Fruit fly (Drosophila melanogaster) whole organism: ENCODE data around the gene Ir85a.
A peak's percentile ranks its signal among the peaks of the same experiment; 100 is the strongest.

ENCODE experiments used
- CG8478 ChIP-seq: fragments of >200 bp; optimal IDR thresholded peaks from 2 replicates; lab custom pipeline; 2018; ENCODE audit warnings: inconsistent platforms
- Dll ChIP-seq: fragments of >200 bp; optimal IDR thresholded peaks from 2 replicates; lab custom pipeline; 2017
- EcR ChIP-seq, 2 experiments: fragments of >200 bp; optimal IDR thresholded peaks; 2 replicates each; lab custom pipeline; 2017; ENCODE audit warnings: missing biosample characterization in 2 of 2, missing genetic modification characterization in 2 of 2, missing genetic modification reagents in 2 of 2
- pan ChIP-seq: fragments of >200 bp; optimal IDR thresholded peaks from 2 replicates; lab custom pipeline; 2017
- psq ChIP-seq: fragments of >200 bp; optimal IDR thresholded peaks from 2 replicates; lab custom pipeline; 2017
- usp ChIP-seq: fragments of >200 bp; optimal IDR thresholded peaks from 2 replicates; lab custom pipeline; 2017; ENCODE audit warnings: missing biosample characterization, missing genetic modification characterization, mixed read lengths

Ir85a gene

DNA sequence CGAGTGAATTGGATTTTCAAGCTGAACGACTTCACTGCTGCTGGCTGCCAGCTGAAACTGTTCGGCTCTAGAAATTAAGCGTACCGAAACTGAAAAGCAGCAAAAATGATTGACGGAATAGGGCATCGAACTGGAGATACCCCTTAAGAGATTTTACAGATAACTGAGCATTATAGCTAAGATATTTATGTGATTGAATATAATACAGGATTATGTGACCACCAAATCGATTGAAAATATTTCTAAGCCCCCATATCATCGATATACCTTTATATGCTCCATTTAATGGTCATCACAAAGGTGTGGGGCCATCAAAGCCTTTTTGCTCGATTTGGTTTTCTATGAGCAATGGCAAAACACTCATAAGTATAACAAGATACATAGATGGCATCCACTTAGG lies 9.7 kb upstream of the Ir85a start:
- no peak for TF ChIP-seq usp (GFP tag; lab: Kevin White, UChicago)
- no peak for TF ChIP-seq Dll
- no peak for TF ChIP-seq pan (lab: Kevin White, UChicago)

DNA sequence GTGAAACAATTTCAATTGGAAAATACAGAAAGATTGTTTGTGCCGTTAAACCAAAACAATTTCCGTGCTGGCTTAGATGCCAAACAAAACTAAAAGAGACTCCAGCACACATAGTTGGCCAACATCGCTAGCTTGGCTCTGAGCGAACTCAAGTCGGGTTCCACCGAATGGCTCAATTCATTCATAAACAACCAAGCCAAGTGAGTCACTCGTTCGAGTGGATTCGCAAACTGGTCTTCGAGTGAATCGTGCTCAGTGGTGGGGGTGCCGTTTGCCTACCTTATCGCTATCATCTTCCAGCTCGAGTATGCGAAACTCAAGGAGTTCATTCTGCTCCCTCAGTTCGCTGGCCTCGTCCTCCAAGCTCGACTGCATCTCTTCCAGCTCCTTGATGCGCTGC lies 9.0 kb upstream of the Ir85a start:
- TF ChIP-seq usp (GFP tag; lab: Kevin White, UChicago) (no peak), CG8478 (no peak), EcR (GFP tag; optimal IDR thresholded peaks at IDR 0.05; lab: Kevin White, UChicago) (no peak), pan (lab: Kevin White, UChicago) (no peak), psq (lab: Kevin White, UChicago) (no peak), Dll (no peak)

- TF ChIP-seq psq (lab: Kevin White, UChicago) (no peak), pan (lab: Kevin White, UChicago) (no peak), EcR (GFP tag; optimal IDR thresholded peaks at IDR 0.05; lab: Kevin White, UChicago) (no peak), usp (GFP tag; lab: Kevin White, UChicago) (no peak), Dll (no peak), CG8478 (no peak)
Observed at dm6 chr3R:8787538-8788282, 6.8 kb upstream of the Ir85a start.

dm6 chr3R:8788722-8789400 lies 5.6 kb upstream of the Ir85a start:
- no peak for TF ChIP-seq Dll

dm6 chr3R:8792463-8793175 lies 1.9 kb upstream of the Ir85a start:
- TF ChIP-seq usp (GFP tag; lab: Kevin White, UChicago) (no peak), pan (lab: Kevin White, UChicago) (peak; percentile 39), CG8478 (no peak), Dll (peak; percentile 16), EcR (GFP tag; optimal IDR thresholded peaks at IDR 0.05; lab: Kevin White, UChicago) (no peak), psq (lab: Kevin White, UChicago) (no peak)

DNA sequence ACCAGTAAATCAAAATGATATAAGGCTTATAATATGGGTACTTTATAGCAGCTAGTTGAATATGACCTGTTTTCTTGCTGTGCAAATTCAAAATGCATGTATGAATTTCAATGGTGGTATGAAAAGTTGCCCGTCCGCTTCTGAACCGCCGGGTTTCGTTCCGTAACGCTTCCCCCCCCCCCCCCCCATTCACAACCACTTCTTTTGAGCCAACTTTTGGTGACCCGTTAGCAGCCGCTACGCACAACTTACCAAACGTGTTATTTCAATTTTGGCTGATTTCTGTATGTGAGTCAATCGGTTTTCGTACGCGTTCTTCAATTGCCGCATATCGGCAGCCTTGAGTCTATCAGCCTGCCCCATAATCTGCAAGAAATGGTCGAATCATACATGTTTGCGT lies 758 bp upstream of the Ir85a start:
- TF ChIP-seq usp (GFP tag; lab: Kevin White, UChicago), result no peak
- TF ChIP-seq Dll, result no peak
- TF ChIP-seq EcR (GFP tag; optimal IDR thresholded peaks at IDR 0.05; lab: Kevin White, UChicago), result no peak
- no peak for TF ChIP-seq pan (lab: Kevin White, UChicago)
- TF ChIP-seq CG8478, result no peak
- no peak for TF ChIP-seq psq (lab: Kevin White, UChicago)

DNA sequence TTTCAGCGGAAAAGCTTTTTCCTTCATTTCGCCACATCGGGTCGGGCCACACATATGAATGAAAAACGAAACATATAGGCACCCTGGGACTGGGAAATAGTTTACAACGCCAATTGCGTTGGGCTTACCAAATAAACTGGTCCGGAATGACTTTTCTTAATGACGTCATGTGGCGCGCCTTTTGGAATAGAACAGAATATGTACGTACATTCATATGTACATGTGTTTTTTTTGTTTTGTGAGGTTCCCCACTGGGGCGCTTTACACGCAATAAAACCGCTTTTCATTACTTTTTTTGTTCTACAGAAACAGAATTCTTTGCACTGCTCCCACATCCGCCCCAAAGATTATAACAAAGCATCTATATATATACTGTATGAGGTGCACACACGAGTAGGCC lies 3.8 kb downstream of the Ir85a start:
- TF ChIP-seq CG8478 (no peak), pan (lab: Kevin White, UChicago) (no peak), EcR (GFP tag; optimal IDR thresholded peaks at IDR 0.05; lab: Kevin White, UChicago) (no peak), Dll (no peak), usp (GFP tag; lab: Kevin White, UChicago) (no peak), psq (lab: Kevin White, UChicago) (no peak)

dm6 chr3R:8799866-8800265 lies 5.4 kb downstream of the Ir85a start:
- TF ChIP-seq psq (lab: Kevin White, UChicago) (no peak), usp (GFP tag; lab: Kevin White, UChicago) (no peak), Dll (no peak), pan (lab: Kevin White, UChicago) (no peak), CG8478 (no peak), EcR (GFP tag; optimal IDR thresholded peaks at IDR 0.05; lab: Kevin White, UChicago) (no peak)

dm6 chr3R:8801126-8801762 lies 6.8 kb downstream of the Ir85a start, which contains the start of the genes Pif1A, Pif1B and CCT7:
Gene Pif1A (minus strand): TSS chr3R:8801176.
Gene Pif1B (minus strand): TSS chr3R:8801176.
Gene CCT7 (plus strand): TSS chr3R:8801564.
- TF ChIP-seq CG8478 (no peak), psq (lab: Kevin White, UChicago) (no peak), pan (lab: Kevin White, UChicago) (no peak), Dll (no peak), usp (GFP tag; lab: Kevin White, UChicago) (no peak), EcR (GFP tag; optimal IDR thresholded peaks at IDR 0.05; lab: Kevin White, UChicago) (no peak)

dm6 chr3R:8805388-8805852 lies 10.9 kb downstream of the Ir85a start, which contains the start of gene CG9839:
Gene CG9839 (minus strand): TSS chr3R:8805802.
- TF ChIP-seq CG8478 (no peak), EcR (GFP tag; optimal IDR thresholded peaks at IDR 0.05; lab: Kevin White, UChicago) (no peak), usp (GFP tag; lab: Kevin White, UChicago) (no peak), Dll (no peak), psq (lab: Kevin White, UChicago) (no peak), pan (lab: Kevin White, UChicago) (no peak)

DNA sequence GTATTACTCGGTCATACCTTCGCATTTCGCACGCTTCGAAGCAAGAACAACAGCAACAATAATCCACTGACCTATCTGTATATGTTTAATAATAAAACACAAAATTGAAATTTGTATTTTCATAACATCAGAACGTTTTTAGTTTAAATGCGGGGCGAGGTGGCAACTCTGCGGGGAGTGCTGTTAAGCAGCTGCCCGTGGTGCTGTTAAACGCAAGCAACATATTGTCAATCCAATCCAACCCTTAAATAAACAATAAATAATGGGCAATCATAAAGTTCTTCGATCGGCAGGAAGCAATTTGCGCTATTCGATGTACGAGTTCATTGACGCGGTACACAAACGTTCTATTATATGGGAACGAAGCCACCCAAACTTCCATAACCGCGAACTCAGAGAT lies 11.6 kb downstream of the Ir85a start, which contains the start of gene hng2:
TSS of gene hng2 (plus strand) at position 219 of the 400 bp plus-strand sequence.
- no peak for TF ChIP-seq EcR (GFP tag; optimal IDR thresholded peaks at IDR 0.05; lab: Kevin White, UChicago)
